Fruit fly (Drosophila melanogaster) whole organism, embryonic: ENCODE results near the gene CG17472.

ENCODE experiments used
- BEAF-32 ChIP-seq: fragments of 200-800 bp; sonication (Bioruptor generic); optimal IDR thresholded peaks from 3 replicates; lab custom pipeline; 2017; ENCODE audit warnings: missing biosample characterization, missing genetic modification characterization, mild to moderate bottlenecking, moderate library complexity, missing genetic modification reagents
- CG10274 ChIP-seq: fragments of 200-800 bp; sonication (Bioruptor generic); optimal IDR thresholded peaks from 3 replicates; lab custom pipeline; 2017; ENCODE audit warnings: missing biosample characterization, mild to moderate bottlenecking, missing genetic modification characterization
- CG11696 ChIP-seq: fragments of 200-800 bp; sonication (Bioruptor generic); IDR thresholded peaks from 2 replicates; pipeline ENCODE4 v1.3.6; 2022; ENCODE audit warnings: missing biosample characterization, missing genetic modification characterization
- CG11723 ChIP-seq: fragments of 200-800 bp; sonication (Bioruptor generic); optimal IDR thresholded peaks from 2 replicates; lab custom pipeline; 2017; ENCODE audit warnings: missing biosample characterization, mild to moderate bottlenecking, missing genetic modification characterization
- CG13123 ChIP-seq: fragments of 200-800 bp; sonication (Bioruptor generic); optimal IDR thresholded peaks from 2 replicates; lab custom pipeline; 2016; ENCODE audit warnings: missing biosample characterization, missing genetic modification characterization
- CG16813 ChIP-seq: fragments of 200-800 bp; sonication (Bioruptor generic); IDR thresholded peaks from 3 replicates; pipeline ENCODE4 v1.3.6; 2022; ENCODE audit warnings: missing biosample characterization, missing genetic modification characterization; ENCODE audit not compliant: partially characterized antibody
- CG17385 ChIP-seq: fragments of 200-800 bp; sonication (Bioruptor generic); optimal IDR thresholded peaks from 3 replicates; lab custom pipeline; 2018; ENCODE audit warnings: missing biosample characterization, mild to moderate bottlenecking, missing genetic modification characterization
- CG17912 ChIP-seq: fragments of 200-800 bp; sonication (Bioruptor generic); optimal IDR thresholded peaks from 2 replicates; lab custom pipeline; 2018; ENCODE audit warnings: missing biosample characterization, mild to moderate bottlenecking, missing genetic modification characterization
- CG3065 ChIP-seq: fragments of 200-800 bp; sonication (Bioruptor generic); optimal IDR thresholded peaks from 2 replicates; lab custom pipeline; 2016; ENCODE audit warnings: missing biosample characterization, missing genetic modification characterization
- CG3407 ChIP-seq: fragments of 200-800 bp; sonication (Bioruptor generic); optimal IDR thresholded peaks from 2 replicates; lab custom pipeline; 2018; ENCODE audit warnings: missing biosample characterization, mild to moderate bottlenecking, missing genetic modification characterization
- CG34224 ChIP-seq: fragments of 200-800 bp; sonication (Bioruptor generic); IDR thresholded peaks from 3 replicates; pipeline ENCODE4 v1.3.6; 2022; ENCODE audit warnings: missing biosample characterization, missing genetic modification characterization; ENCODE audit not compliant: partially characterized antibody
- CG34422 ChIP-seq: fragments of 200-800 bp; sonication (Bioruptor generic); IDR thresholded peaks from 3 replicates; pipeline ENCODE4 v1.3.6; 2022; ENCODE audit warnings: missing biosample characterization, missing genetic modification characterization
- CG4360 ChIP-seq: fragments of 200-800 bp; sonication (Bioruptor generic); IDR thresholded peaks from 2 replicates; pipeline ENCODE4 v1.3.6; 2022; ENCODE audit warnings: missing biosample characterization, missing genetic modification characterization
- CG43689 ChIP-seq: fragments of 200-800 bp; sonication (Bioruptor generic); IDR thresholded peaks from 2 replicates; pipeline ENCODE4 v1.3.6; 2022; ENCODE audit warnings: missing biosample characterization, missing genetic modification characterization
- CG5180 ChIP-seq: fragments of 200-800 bp; sonication (Bioruptor generic); optimal IDR thresholded peaks from 3 replicates; lab custom pipeline; 2017; ENCODE audit warnings: missing biosample characterization, missing genetic modification characterization, mild to moderate bottlenecking, moderate library complexity, missing genetic modification reagents
- CG8924 ChIP-seq: fragments of 200-800 bp; optimal IDR thresholded peaks from 3 replicates; lab custom pipeline; 2019; ENCODE audit warnings: missing biosample characterization, mild to moderate bottlenecking, missing genetic modification characterization, moderate library complexity
- CG8944 ChIP-seq: fragments of 200-800 bp; sonication (Bioruptor generic); optimal IDR thresholded peaks from 3 replicates; lab custom pipeline; 2016; ENCODE audit warnings: missing biosample characterization, missing genetic modification characterization
- CG9437 ChIP-seq: fragments of 200-800 bp; sonication (Bioruptor generic); optimal IDR thresholded peaks from 2 replicates; lab custom pipeline; 2018; ENCODE audit warnings: missing biosample characterization, mild to moderate bottlenecking, missing genetic modification characterization
- Dll ChIP-seq: fragments of 200-800 bp; sonication (Bioruptor generic); IDR thresholded peaks from 4 replicates; pipeline ENCODE4 v1.3.6; 2022; ENCODE audit warnings: missing biosample characterization, missing genetic modification characterization; ENCODE audit not compliant: partially characterized antibody
- H15 ChIP-seq: fragments of 200-800 bp; sonication (Bioruptor generic); IDR thresholded peaks from 3 replicates; pipeline ENCODE4 v1.3.6; 2022; ENCODE audit warnings: missing biosample characterization, missing genetic modification characterization
- Hr3 ChIP-seq: fragments of 200-800 bp; sonication (Bioruptor generic); optimal IDR thresholded peaks from 3 replicates; lab custom pipeline; 2016; ENCODE audit warnings: missing biosample characterization, missing genetic modification characterization
- Lim3 ChIP-seq: fragments of 200-800 bp; sonication (Bioruptor generic); IDR thresholded peaks from 2 replicates; pipeline ENCODE4 v1.3.6; 2022; ENCODE audit warnings: missing biosample characterization, missing genetic modification characterization
- Lpt ChIP-seq: fragments of >200 bp; optimal IDR thresholded peaks from 2 replicates; lab custom pipeline; 2018; ENCODE audit warnings: missing biosample characterization, missing genetic modification characterization
- Med ChIP-seq: fragments of 200-800 bp; sonication (Bioruptor generic); peaks from one replicate; lab custom pipeline; 2016; ENCODE audit warnings: missing biosample characterization, missing genetic modification characterization, mild to moderate bottlenecking, inconsistent platforms, moderate library complexity
- Pdp1 ChIP-seq, 2 experiments: fragments of 200-800 bp; sonication (Bioruptor generic); optimal IDR thresholded peaks; 3 replicates each; lab custom pipeline; 2016; ENCODE audit warnings: missing biosample characterization in 2 of 2, missing genetic modification characterization in 2 of 2, mild to moderate bottlenecking in 1 of 2, moderate library complexity in 1 of 2
- bowl ChIP-seq: fragments of 200-800 bp; sonication (Bioruptor generic); IDR thresholded peaks from 2 replicates; pipeline ENCODE4 v1.3.6; 2022; ENCODE audit warnings: missing biosample characterization, missing genetic modification characterization
- corto ChIP-seq: fragments of 200-800 bp; sonication (Bioruptor generic); optimal IDR thresholded peaks from 2 replicates; lab custom pipeline; 2016; ENCODE audit warnings: missing biosample characterization, mild to moderate bottlenecking, missing genetic modification characterization, moderate library complexity
- crol ChIP-seq: fragments of 200-800 bp; sonication (Bioruptor generic); IDR thresholded peaks from 2 replicates; pipeline ENCODE4 v1.3.6; 2022; ENCODE audit warnings: missing biosample characterization, missing genetic modification characterization
- cwo ChIP-seq: fragments of 200-800 bp; sonication (Bioruptor generic); optimal IDR thresholded peaks from 3 replicates; lab custom pipeline; 2017; ENCODE audit warnings: missing biosample characterization, missing genetic modification characterization, mild to moderate bottlenecking, moderate library complexity, missing genetic modification reagents
- danr ChIP-seq: fragments of 200-800 bp; sonication (Bioruptor generic); IDR thresholded peaks from 2 replicates; pipeline ENCODE4 v1.3.6; 2022; ENCODE audit warnings: missing biosample characterization, missing genetic modification characterization
- dmrt99B ChIP-seq: fragments of 200-800 bp; sonication (Bioruptor generic); optimal IDR thresholded peaks from 2 replicates; lab custom pipeline; 2018; ENCODE audit warnings: missing biosample characterization, mild to moderate bottlenecking, missing genetic modification characterization, moderate library complexity
- emc ChIP-seq: fragments of 200-800 bp; sonication (Bioruptor generic); optimal IDR thresholded peaks from 2 replicates; lab custom pipeline; 2016; ENCODE audit warnings: missing biosample characterization, missing genetic modification characterization
- gem ChIP-seq: fragments of 200-800 bp; sonication (Bioruptor generic); optimal IDR thresholded peaks from 2 replicates; lab custom pipeline; 2019; ENCODE audit warnings: missing biosample characterization, mild to moderate bottlenecking, missing genetic modification characterization, moderate library complexity
- grau ChIP-seq: fragments of 200-800 bp; optimal IDR thresholded peaks from 3 replicates; lab custom pipeline; 2019; ENCODE audit warnings: missing biosample characterization, mild to moderate bottlenecking, missing genetic modification characterization, moderate library complexity
- grn ChIP-seq: fragments of 200-800 bp; sonication (Bioruptor generic); optimal IDR thresholded peaks from 3 replicates; lab custom pipeline; 2017; ENCODE audit warnings: missing biosample characterization, missing genetic modification characterization
- inv ChIP-seq: fragments of 200-800 bp; sonication (Bioruptor generic); IDR thresholded peaks from 2 replicates; pipeline ENCODE4 v1.3.6; 2022; ENCODE audit warnings: missing biosample characterization, missing genetic modification characterization; ENCODE audit not compliant: partially characterized antibody
- kay ChIP-seq: fragments of 200-800 bp; sonication (Bioruptor generic); optimal IDR thresholded peaks from 2 replicates; lab custom pipeline; 2016; ENCODE audit warnings: missing biosample characterization, missing genetic modification characterization
- mirr ChIP-seq: fragments of 200-800 bp; sonication (Bioruptor generic); optimal IDR thresholded peaks from 3 replicates; lab custom pipeline; 2018; ENCODE audit warnings: missing biosample characterization, mild to moderate bottlenecking, missing genetic modification characterization
- nmo ChIP-seq: fragments of 200-800 bp; sonication (Bioruptor generic); optimal IDR thresholded peaks from 2 replicates; lab custom pipeline; 2018; ENCODE audit warnings: missing biosample characterization, mild to moderate bottlenecking, missing genetic modification characterization, moderate library complexity
- otp ChIP-seq: fragments of 200-800 bp; sonication (Bioruptor generic); IDR thresholded peaks from 3 replicates; pipeline ENCODE4, ENCODE4 v1.3.6; 2022; ENCODE audit warnings: missing biosample characterization, missing genetic modification characterization
- pho ChIP-seq: fragments of 200-800 bp; sonication (Bioruptor generic); optimal IDR thresholded peaks from 2 replicates; lab custom pipeline; 2016; ENCODE audit warnings: missing biosample characterization, missing genetic modification characterization
- sens ChIP-seq: fragments of 200-800 bp; sonication (Bioruptor generic); peaks from one replicate; lab custom pipeline; 2016; ENCODE audit warnings: missing biosample characterization, missing genetic modification characterization
- sim ChIP-seq: fragments of 200-800 bp; sonication (Bioruptor generic); IDR thresholded peaks from 2 replicates; pipeline ENCODE4 v1.3.6; 2022; ENCODE audit warnings: missing biosample characterization, missing genetic modification characterization
- sr ChIP-seq: fragments of 200-800 bp; sonication (Bioruptor generic); IDR thresholded peaks from 3 replicates; pipeline ENCODE4 v1.3.6; 2022; ENCODE audit warnings: missing biosample characterization, missing genetic modification characterization
- sug ChIP-seq: fragments of 200-800 bp; optimal IDR thresholded peaks from 2 replicates; lab custom pipeline; 2019; ENCODE audit warnings: missing biosample characterization, mild to moderate bottlenecking, missing genetic modification characterization, moderate library complexity
- trem ChIP-seq: fragments of 200-800 bp; optimal IDR thresholded peaks from 3 replicates; lab custom pipeline; 2019; ENCODE audit warnings: missing biosample characterization, mild to moderate bottlenecking, missing genetic modification characterization, moderate library complexity
- z ChIP-seq: fragments of 200-800 bp; sonication (Bioruptor generic); IDR thresholded peaks from 3 replicates; pipeline ENCODE4 v1.3.6; 2022; ENCODE audit warnings: missing biosample characterization, missing genetic modification characterization
- zen ChIP-seq: fragments of 200-800 bp; sonication (Bioruptor generic); optimal IDR thresholded peaks from 3 replicates; lab custom pipeline; 2018; ENCODE audit warnings: missing biosample characterization, mild to moderate bottlenecking, missing genetic modification characterization, moderate library complexity

CG17472 gene

dm6 chr2L:20664428-20664827, 30.1 kb downstream of the CG17472 start:
- TF ChIP-seq inv (no peak), sens (GFP tag; lab: Kevin White, UChicago) (peak; percentile 3)

DNA sequence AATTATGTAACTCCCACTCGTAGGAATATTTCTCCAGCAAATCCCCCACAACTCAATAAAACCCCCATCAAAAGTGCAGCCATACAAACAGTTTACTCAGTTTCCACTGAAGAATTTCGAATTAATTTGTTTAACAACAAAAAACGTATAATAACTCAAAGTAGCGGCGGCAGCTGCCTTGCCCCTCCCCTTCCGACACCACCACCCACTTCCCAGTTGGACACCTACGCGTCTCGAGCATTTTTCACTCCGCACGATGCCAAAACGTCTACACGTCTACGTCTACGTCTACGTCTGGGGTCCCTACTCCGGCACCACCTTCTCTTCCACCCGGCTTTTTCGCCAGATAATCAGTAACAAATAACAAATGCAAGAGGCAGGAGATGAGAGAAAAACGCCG, 36.9 kb downstream of the CG17472 start:
- no peak for TF ChIP-seq CG3407
- TF ChIP-seq CG43689 (GFP tag; lab: Robert Waterston, UW), result no peak
- 0 out of 3 replicates have a peak, but pooled peaks have one; percentile 51 for TF ChIP-seq z (GFP tag; lab: Robert Waterston, UW)
- no peak for TF ChIP-seq Lim3 (GFP tag; lab: Robert Waterston, UW)
- TF ChIP-seq otp, result no peak
- no peak for TF ChIP-seq CG8944
- TF ChIP-seq bowl (GFP tag; lab: Robert Waterston, UW), result no peak
- TF ChIP-seq inv, result no peak
- TF ChIP-seq dmrt99B (tag; lab: Kevin White, UChicago), result no peak
- TF ChIP-seq CG17912 (GFP tag; lab: Kevin White, UChicago), result no peak
- no peak for TF ChIP-seq Dll
- TF ChIP-seq sr, result peak; percentile 97
- TF ChIP-seq pho (GFP tag; lab: Kevin White, UChicago), result no peak
- no peak for TF ChIP-seq gem (tag; lab: Kevin White, UChicago)
- TF ChIP-seq Pdp1 (GFP tag; optimal IDR thresholded peaks at IDR 0.05; lab: Kevin White, UChicago), result peak in 1 of 2 experiments; percentile 51
- no peak for TF ChIP-seq trem (tag; lab: Kevin White, UChicago)
- peak; percentile 55 for TF ChIP-seq crol (GFP tag; lab: Robert Waterston, UW)
- TF ChIP-seq kay (GFP tag; lab: Kevin White, UChicago), result no peak
- TF ChIP-seq sim, result no peak
- no peak for TF ChIP-seq corto (GFP tag; lab: Kevin White, UChicago)

DNA sequence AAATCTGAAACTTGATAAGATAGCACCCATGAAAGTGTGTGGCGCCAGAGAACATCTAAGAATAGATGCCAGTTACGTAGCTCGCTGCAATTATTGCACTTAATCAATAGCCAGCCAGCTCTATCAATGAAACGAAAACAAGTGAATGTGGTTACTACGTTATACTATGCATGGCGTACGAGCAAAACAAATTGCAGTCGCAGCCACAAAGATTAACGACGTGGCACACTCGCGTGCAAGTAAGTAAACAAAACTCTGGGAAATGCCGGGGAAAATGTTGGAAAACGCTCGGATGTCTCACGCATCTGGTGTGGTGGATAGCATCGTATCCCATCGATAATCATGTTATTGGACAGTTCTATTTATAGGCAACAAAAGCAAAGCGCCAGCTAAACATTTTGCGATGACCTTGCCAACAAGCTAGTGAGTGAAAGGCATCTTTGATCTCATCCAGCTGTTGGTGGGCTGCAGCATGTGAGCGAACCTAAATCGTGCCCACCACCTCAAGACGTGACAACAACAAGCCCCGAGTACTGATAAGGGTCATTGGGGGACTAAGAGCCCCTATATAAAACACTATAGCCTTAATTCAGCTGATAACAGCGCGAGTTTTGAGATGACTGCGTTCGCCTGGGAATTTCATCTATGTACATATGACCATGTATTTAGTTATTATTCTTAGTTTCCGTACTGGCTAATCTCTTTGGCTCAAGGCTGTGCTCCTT, 39.6 kb downstream of the CG17472 start:
- TF ChIP-seq CG3065 (no peak), grn (GFP tag; lab: Kevin White, UChicago) (peak; percentile 29), grau (tag; lab: Kevin White, UChicago) (no peak), CG10274 (no peak), zen (tag; lab: Kevin White, UChicago) (no peak), emc (GFP tag; lab: Kevin White, UChicago) (no peak), cwo (peak; percentile 63), CG17385 (no peak), CG16813 (no peak), CG4360 (peak; percentile 60), CG8924 (no peak), CG11696 (peak; percentile 38; the same call in 1 of the 2 replicates), CG34422 (GFP tag; lab: Robert Waterston, UW) (no peak), Hr3 (GFP tag; lab: Kevin White, UChicago) (no peak), CG13123 (GFP tag; lab: Kevin White, UChicago) (no peak), H15 (GFP tag; lab: Robert Waterston, UW) (no peak), mirr (peak; percentile 36), CG5180 (GFP tag; lab: Kevin White, UChicago) (peak; percentile 5), danr (GFP tag; lab: Robert Waterston, UW) (no peak), BEAF-32 (GFP tag; lab: Kevin White, UChicago) (peak; percentile 26), Lpt (no peak), CG34224 (0 out of 3 replicates have a peak, but pooled peaks have one; percentile 12), Med (peak; percentile 21), CG11723 (no peak), CG9437 (no peak), sug (peak; percentile 86), nmo (no peak)
